Fruit fly (Drosophila melanogaster) whole organism, prepupa: ENCODE results near the gene CG13841.

Experiments used
- CG8119 ChIP-seq: fragments of 200-800 bp; sonication (Bioruptor generic); IDR thresholded peaks from 3 replicates; pipeline ENCODE4 v1.3.6; 2022; ENCODE audit warnings: missing biosample characterization, missing genetic modification characterization
- CG9139 ChIP-seq: fragments of 200-800 bp; sonication (Bioruptor generic); optimal IDR thresholded peaks from 3 replicates; lab custom pipeline; 2017; ENCODE audit warnings: missing biosample characterization, mild to moderate bottlenecking, missing genetic modification characterization
- Lpt ChIP-seq: fragments of 200-800 bp; sonication (Bioruptor generic); optimal IDR thresholded peaks from 3 replicates; lab custom pipeline; 2016; ENCODE audit warnings: missing biosample characterization, missing genetic modification characterization
- OdsH ChIP-seq: fragments of 200-800 bp; sonication (Bioruptor generic); optimal IDR thresholded peaks from 3 replicates; lab custom pipeline; 2016; ENCODE audit warnings: missing biosample characterization, missing genetic modification characterization
- net ChIP-seq: fragments of 200-800 bp; sonication (Bioruptor generic); optimal IDR thresholded peaks from 3 replicates; lab custom pipeline; 2016; ENCODE audit warnings: missing biosample characterization, missing genetic modification characterization

DNA sequence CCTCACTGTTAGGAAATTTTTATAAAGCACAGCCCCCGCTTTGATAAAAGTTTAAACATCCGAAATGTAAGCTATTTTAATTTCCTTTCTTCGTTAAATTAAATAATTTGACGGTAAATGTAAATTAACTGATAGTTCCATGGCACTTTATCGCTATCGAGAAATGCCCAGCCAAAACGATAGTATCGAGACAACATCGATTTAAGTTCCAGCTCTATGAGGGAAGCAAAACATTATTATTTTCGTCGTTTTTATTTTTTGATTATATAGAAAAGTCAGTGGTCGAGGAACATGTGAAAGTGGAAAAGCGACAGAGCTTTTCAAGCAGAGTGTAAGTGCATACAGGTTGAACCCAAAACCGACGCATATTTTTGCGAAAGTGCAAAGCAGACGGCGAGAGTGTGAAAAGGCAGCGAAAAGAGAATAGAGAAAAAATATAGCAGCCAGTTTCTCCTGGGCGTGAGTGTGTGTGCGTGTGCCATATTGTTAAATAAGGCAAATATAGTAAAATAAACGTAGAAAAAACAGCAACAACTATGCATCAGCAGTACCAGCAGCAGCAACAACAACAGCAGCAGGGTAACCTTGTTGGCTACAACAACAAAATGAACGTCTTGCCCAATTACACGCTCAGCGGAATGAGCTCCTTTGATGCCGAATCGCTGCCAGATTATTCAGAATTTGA, 40.6 kb downstream of the CG13841 start, which contains the start of gene CG45049:
- TF ChIP-seq CG8119 (no peak), CG9139 (GFP tag; lab: Kevin White, UChicago) (no peak), Lpt (GFP tag; lab: Kevin White, UChicago) (no peak), OdsH (GFP tag; lab: Kevin White, UChicago) (no peak), net (GFP tag; lab: Kevin White, UChicago) (no peak)
